Worm (Caenorhabditis elegans): Measurements from ENCODE around the gene srbc-31.
"Not testable (repeated sequence)": the region's sequence is repeated elsewhere in the genome, so short reads cannot be mapped to it uniquely, and the experiment has no call there.

The srbc-31 gene

DNA sequence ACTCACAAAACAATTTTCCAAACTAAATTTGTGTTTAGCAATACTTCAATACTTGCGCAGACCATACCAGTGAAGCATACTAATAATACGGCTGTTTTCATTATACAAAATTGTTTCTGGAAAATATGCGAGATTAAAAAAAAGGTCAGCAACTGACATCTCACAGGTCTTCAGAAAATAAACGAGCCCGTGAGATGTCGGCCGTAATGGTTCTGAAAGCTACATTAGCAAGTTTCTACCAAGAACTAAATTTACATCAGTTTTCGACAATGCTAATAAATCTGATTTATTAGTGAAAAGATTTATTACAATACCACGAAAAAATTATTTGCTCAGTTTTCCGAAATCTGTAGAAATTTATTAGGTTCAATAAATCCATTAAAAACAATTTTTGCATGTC, at the start of gene srbc-31:
TSS of gene srbc-31 (minus strand) at position 101 of the 400 bp plus-strand sequence.
- no peak for TF ChIP-seq him-1 (tag; optimal IDR thresholded peaks at IDR 0.05)
- TF ChIP-seq W03F9.2 (tag; optimal IDR thresholded peaks at IDR 0.05) = no peak
- no peak for TF ChIP-seq dao-5 (tag; optimal IDR thresholded peaks at IDR 0.05)

- TF ChIP-seq dao-5 (tag; optimal IDR thresholded peaks at IDR 0.05) (no peak), W03F9.2 (tag; optimal IDR thresholded peaks at IDR 0.05) (no peak), him-1 (tag; optimal IDR thresholded peaks at IDR 0.05) (no peak)
Observed at ce11 chrV:3526882-3527281, 49.5 kb upstream of the srbc-31 start, which contains the start of gene str-260. str-260 (plus strand) TSS chrV:3527182.

ce11 chrV:3524970-3525369, 47.6 kb upstream of the srbc-31 start, which contains the start of gene T24A6.7:
T24A6.7 (plus strand) TSS chrV:3525270.
- no peak for TF ChIP-seq him-1 (tag; optimal IDR thresholded peaks at IDR 0.05)
- TF ChIP-seq dao-5 (tag; optimal IDR thresholded peaks at IDR 0.05) = no peak
- TF ChIP-seq W03F9.2 (tag; optimal IDR thresholded peaks at IDR 0.05) = no peak

ce11 chrV:3523262-3523661, 45.9 kb upstream of the srbc-31 start, which contains the start of gene irg-1:
irg-1 (plus strand) TSS chrV:3523587.
- TF ChIP-seq W03F9.2 (tag; optimal IDR thresholded peaks at IDR 0.05) = no peak
- TF ChIP-seq him-1 (tag; optimal IDR thresholded peaks at IDR 0.05) = no peak
- no peak for TF ChIP-seq dao-5 (tag; optimal IDR thresholded peaks at IDR 0.05)

ce11 chrV:3517889-3518288, 40.5 kb upstream of the srbc-31 start, which contains the start of gene str-227:
str-227 (plus strand) TSS chrV:3518189.
- TF ChIP-seq dao-5 (tag; optimal IDR thresholded peaks at IDR 0.05) (no peak), W03F9.2 (tag; optimal IDR thresholded peaks at IDR 0.05) (no peak), him-1 (tag; optimal IDR thresholded peaks at IDR 0.05) (no peak)

ce11 chrV:3512381-3512780, 35.0 kb upstream of the srbc-31 start, which contains the start of gene str-226:
str-226 (plus strand) TSS chrV:3512681.
- no peak for TF ChIP-seq W03F9.2 (tag; optimal IDR thresholded peaks at IDR 0.05)
- TF ChIP-seq him-1 (tag; optimal IDR thresholded peaks at IDR 0.05) = no peak
- TF ChIP-seq dao-5 (tag; optimal IDR thresholded peaks at IDR 0.05) = no peak

- TF ChIP-seq dao-5 (tag; optimal IDR thresholded peaks at IDR 0.05) (no peak), him-1 (tag; optimal IDR thresholded peaks at IDR 0.05) (no peak), W03F9.2 (tag; optimal IDR thresholded peaks at IDR 0.05) (no peak)
Observed at ce11 chrV:3509878-3510277, 32.5 kb upstream of the srbc-31 start, which contains the start of gene str-228. str-228 (plus strand) TSS chrV:3510178.

DNA sequence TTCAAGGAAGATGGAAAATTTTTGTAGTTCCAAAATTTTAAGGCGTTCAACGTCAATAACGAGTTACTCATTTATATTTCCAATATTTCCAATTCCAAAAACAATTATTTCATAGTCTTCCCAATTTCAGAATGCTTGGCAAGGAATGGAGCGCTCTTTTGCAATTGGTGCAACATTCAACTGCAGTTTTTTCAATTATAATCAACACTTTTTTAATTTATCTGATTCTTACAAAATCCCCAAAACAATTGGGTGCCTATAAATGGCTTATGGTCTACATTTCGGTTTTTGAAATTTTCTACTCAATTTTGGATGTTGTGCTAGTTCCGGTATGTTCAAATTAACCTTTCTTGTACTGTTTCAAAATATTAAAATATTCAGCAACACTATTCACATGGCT, 30.3 kb upstream of the srbc-31 start, which contains the start of gene str-225:
TSS of gene str-225 (plus strand) at position 132 of the 400 bp plus-strand sequence.
- TF ChIP-seq dao-5 (tag; optimal IDR thresholded peaks at IDR 0.05) (no peak), W03F9.2 (tag; optimal IDR thresholded peaks at IDR 0.05) (no peak), him-1 (tag; optimal IDR thresholded peaks at IDR 0.05) (no peak)

- TF ChIP-seq him-1, W03F9.2, dao-5 (tag; optimal IDR thresholded peaks at IDR 0.05): not testable (repeated sequence)
Observed at ce11 chrV:3506252-3506651, 28.9 kb upstream of the srbc-31 start, which contains the start of gene ugt-64. ugt-64 (minus strand) TSS chrV:3506352.

- TF ChIP-seq W03F9.2 (tag; optimal IDR thresholded peaks at IDR 0.05) = no peak
- no peak for TF ChIP-seq dao-5 (tag; optimal IDR thresholded peaks at IDR 0.05)
- TF ChIP-seq him-1 (tag; optimal IDR thresholded peaks at IDR 0.05) = no peak
Observed at ce11 chrV:3505745-3506144, 28.3 kb upstream of the srbc-31 start.

DNA sequence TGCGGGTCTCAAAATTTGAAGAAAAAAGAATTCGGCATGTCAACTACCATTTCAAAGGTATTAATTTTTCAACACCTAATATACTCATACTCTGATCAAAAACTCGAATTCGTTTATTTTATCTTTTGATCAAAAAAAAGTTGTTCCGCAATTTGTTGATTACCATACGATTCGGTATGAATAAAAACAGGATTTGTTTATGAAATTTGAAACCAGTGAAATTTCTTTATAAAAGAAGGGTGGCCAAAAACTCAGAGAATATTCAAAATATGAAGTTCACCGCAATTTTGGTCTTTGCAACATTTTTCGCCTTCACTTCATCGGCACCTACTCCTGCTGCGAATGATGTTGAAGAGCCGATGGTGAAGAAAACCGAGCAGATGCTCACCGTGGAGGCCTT, 24.6 kb upstream of the srbc-31 start, which contains the start of the genes C07G3.8 and C07G3.10:
TSS of gene C07G3.8 (minus strand) at position 101 of the 400 bp plus-strand sequence.
TSS of gene C07G3.10 (plus strand) at position 270 of the 400 bp plus-strand sequence.
- TF ChIP-seq dao-5 (tag; optimal IDR thresholded peaks at IDR 0.05) (no peak), him-1 (tag; optimal IDR thresholded peaks at IDR 0.05) (no peak), W03F9.2 (tag; optimal IDR thresholded peaks at IDR 0.05) (no peak)

- TF ChIP-seq him-1 (tag; optimal IDR thresholded peaks at IDR 0.05) (no peak), W03F9.2 (tag; optimal IDR thresholded peaks at IDR 0.05) (no peak), dao-5 (tag; optimal IDR thresholded peaks at IDR 0.05) (no peak)
Observed at ce11 chrV:3496880-3497279, 19.5 kb upstream of the srbc-31 start, which contains the start of gene C07G3.15. C07G3.15 (minus strand) TSS chrV:3496980.

ce11 chrV:3490435-3490834, 13.0 kb upstream of the srbc-31 start, which contains the start of gene srbc-36:
srbc-36 (minus strand) TSS chrV:3490535.
- TF ChIP-seq W03F9.2 (tag; optimal IDR thresholded peaks at IDR 0.05) (no peak), him-1 (tag; optimal IDR thresholded peaks at IDR 0.05) (no peak), dao-5 (tag; optimal IDR thresholded peaks at IDR 0.05) (no peak)

DNA sequence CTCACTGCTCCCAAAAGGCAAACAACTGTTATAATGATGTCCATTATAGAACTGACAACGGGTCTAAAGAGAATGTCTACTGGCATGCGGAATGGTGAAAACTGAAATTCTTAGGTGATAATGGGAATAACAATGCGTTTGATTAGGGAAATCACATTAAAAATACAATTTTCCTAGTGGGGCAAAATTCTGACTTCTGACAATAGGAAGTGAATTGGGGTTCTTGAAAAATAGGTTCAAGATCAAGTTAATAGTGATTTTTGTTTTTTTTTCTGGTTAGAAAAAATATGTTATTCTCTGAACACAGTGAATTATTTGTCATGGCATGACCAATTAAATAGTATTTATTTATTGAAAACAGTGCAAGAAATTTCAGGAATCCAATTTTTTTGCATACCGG, 9.5 kb upstream of the srbc-31 start, which contains the start of gene srbc-32:
TSS of gene srbc-32 (minus strand) at position 101 of the 400 bp plus-strand sequence.
- no peak for TF ChIP-seq him-1 (tag; optimal IDR thresholded peaks at IDR 0.05)
- no peak for TF ChIP-seq W03F9.2 (tag; optimal IDR thresholded peaks at IDR 0.05)
- no peak for TF ChIP-seq dao-5 (tag; optimal IDR thresholded peaks at IDR 0.05)

Data from whole organism, L4/young adult.